Fruit fly (Drosophila melanogaster): ENCODE results near the gene GlcAT-I.

DNA sequence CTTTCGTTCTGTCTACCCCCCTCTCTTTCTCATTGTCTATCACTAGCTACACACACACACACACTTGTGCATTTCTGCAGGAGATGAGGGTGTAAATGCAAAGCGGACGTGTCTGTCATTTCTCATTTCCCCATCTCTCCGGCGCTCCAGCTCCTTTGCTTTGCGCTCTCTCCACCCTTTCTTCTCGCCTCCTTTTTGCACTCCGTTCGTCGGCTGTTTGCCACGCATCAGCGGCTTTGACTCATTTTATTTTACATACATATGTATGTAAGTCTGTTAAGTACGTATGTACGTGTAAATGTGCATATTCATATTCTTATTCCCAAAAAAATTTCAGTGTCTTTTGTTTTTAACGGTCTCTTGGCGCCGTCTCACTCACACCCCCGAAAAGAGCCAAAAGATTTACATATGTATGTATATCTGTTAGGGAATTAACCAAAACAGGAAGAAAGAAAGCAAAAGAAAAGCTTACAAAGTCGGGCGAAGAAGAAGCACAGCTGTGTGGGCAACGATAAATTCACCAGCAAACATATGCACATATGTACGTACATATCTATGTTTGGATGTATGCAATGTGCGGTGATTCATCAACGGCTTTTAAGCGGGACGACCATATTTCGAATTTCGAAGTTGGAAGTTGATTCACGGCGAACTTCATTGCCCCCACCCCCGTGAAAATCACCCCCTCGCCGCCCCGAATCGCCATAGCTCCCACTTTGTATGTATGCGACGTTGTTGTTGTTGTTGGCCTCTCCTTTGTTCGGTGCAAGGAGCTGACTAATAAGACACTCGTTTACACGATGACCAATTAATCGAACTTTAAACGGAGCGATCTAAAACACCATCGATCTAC, 23.5 kb upstream of the GlcAT-I start:
- no peak for TF ChIP-seq psq (optimal IDR thresholded peaks at IDR 0.05)
- TF ChIP-seq pan (optimal IDR thresholded peaks at IDR 0.05), result no peak
- TF ChIP-seq CG8478 (optimal IDR thresholded peaks at IDR 0.05), result no peak
- no peak for TF ChIP-seq EcR (GFP tag; optimal IDR thresholded peaks at IDR 0.05)
- TF ChIP-seq usp (GFP tag; optimal IDR thresholded peaks at IDR 0.05), result no peak
- no peak for TF ChIP-seq Dll (optimal IDR thresholded peaks at IDR 0.05)
